Fruit fly (Drosophila melanogaster) Kc167 (cell line): Measurements from ENCODE around the gene Rcd-1r.

ENCODE experiments used
- Myc ChIP-seq: fragments of >200 bp; optimal IDR thresholded peaks from 2 replicates; lab custom pipeline; 2017; ENCODE audit warnings: missing external identifiers
- Sin3A ChIP-seq: fragments of >200 bp; optimal IDR thresholded peaks from 2 replicates; lab custom pipeline; 2018; ENCODE audit warnings: missing external identifiers
- h ChIP-seq: fragments of >200 bp; optimal IDR thresholded peaks from 3 replicates; lab custom pipeline; 2018; ENCODE audit warnings: missing external identifiers
- insv ChIP-seq: fragments of >200 bp; optimal IDR thresholded peaks from 3 replicates; lab custom pipeline; 2018; ENCODE audit warnings: missing external identifiers
- psq ChIP-seq: fragments of >200 bp; optimal IDR thresholded peaks from 2 replicates; lab custom pipeline; 2017; ENCODE audit warnings: missing external identifiers

dm6 chr2L:9013968-9014367, at the start of gene Rcd-1r:
- no peak for TF ChIP-seq Sin3A (lab: Kevin White, UChicago)
- no peak for TF ChIP-seq h (lab: Kevin White, UChicago)
- no peak for TF ChIP-seq psq (lab: Kevin White, UChicago)
- TF ChIP-seq Myc: no peak
- no peak for TF ChIP-seq insv
